Worm (Caenorhabditis elegans): ENCODE data around the gene pfd-4.

The pfd-4 gene

DNA sequence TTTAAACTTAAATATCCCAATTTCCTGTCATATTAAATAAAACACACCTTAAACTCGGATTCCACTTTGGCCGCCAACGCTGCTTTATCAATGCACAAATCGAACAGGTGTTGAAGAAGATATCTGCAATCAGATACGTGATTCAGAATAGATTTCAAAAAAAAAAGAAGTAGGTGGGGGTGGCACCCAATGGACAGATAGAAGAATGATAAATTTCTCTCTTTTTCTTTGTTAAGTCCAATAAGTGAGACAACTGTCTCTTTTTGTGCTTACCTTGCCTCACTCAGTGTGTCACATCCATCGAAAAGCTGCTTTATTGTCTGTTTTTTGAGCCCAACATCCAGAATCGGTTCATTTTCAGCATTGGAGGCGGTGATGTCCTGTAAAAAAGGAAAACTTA lies 35.8 kb downstream of the pfd-4 start:
- TF ChIP-seq daf-8 (GFP tag; IDR thresholded peaks at IDR 0.05) (no peak), arid-1 (GFP tag; conservative IDR thresholded peaks at IDR 0.05) (no peak), daf-16 (GFP tag; optimal IDR thresholded peaks at IDR 0.05) (no peak), daf-16 (tag; optimal IDR thresholded peaks at IDR 0.05) (no peak), aha-1 (tag) (peak; percentile 67), T20F7.1 (GFP tag; optimal IDR thresholded peaks at IDR 0.05) (no peak), madf-5 (GFP tag; IDR thresholded peaks at IDR 0.05) (no peak), dmd-8 (GFP tag; IDR thresholded peaks at IDR 0.05) (no peak), ceh-20 (GFP tag; IDR thresholded peaks at IDR 0.05) (no peak), zag-1 (tag; optimal IDR thresholded peaks at IDR 0.05) (no peak), ceh-44 (GFP tag; IDR thresholded peaks at IDR 0.05) (no peak), ZK337.2 (GFP tag; IDR thresholded peaks at IDR 0.05) (peak; percentile 60; the same call in 1 of the 2 replicates), ZK546.5 (tag; optimal IDR thresholded peaks at IDR 0.05) (no peak), nhr-42 (GFP tag; IDR thresholded peaks at IDR 0.05) (no peak), hlh-30 (tag; optimal IDR thresholded peaks at IDR 0.05; ENCODE audit: insufficient read depth) (no peak), nhr-11 (tag; optimal IDR thresholded peaks at IDR 0.05) (peak; percentile 61)

DNA sequence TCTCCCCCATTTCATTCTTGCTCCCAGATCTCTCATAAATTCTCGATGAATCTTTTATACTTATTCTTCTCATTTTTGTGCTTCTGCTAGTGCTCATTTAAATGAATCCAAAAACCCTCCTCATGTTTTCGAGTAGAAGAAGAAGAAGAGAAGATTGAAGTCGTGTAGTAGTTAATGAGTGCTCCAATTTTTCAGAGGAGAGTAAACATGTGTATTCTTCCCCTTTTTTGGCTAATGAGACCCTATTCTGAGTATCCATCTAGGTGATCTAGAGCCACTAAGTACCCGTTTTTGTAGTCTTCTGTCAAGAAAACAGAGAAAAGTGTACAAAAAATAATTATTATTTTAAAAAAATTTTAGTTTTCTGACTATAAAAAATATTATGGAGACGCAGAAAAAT lies 36.6 kb downstream of the pfd-4 start:
- no peak for TF ChIP-seq hmg-1.1 (GFP tag; IDR thresholded peaks at IDR 0.05)

ce11 chrIV:11352768-11353167 lies 37.8 kb downstream of the pfd-4 start:
- TF ChIP-seq set-16 (GFP tag; IDR thresholded peaks at IDR 0.05), result 0 out of 2 replicates have a peak, but pooled peaks have one; percentile 5
- TF ChIP-seq nhr-41 (GFP tag; IDR thresholded peaks at IDR 0.05), result no peak
- TF ChIP-seq hmg-1.1 (GFP tag; IDR thresholded peaks at IDR 0.05), result peak; percentile 24; the same call in 1 of the 2 replicates
- TF ChIP-seq ZK546.5 (tag; optimal IDR thresholded peaks at IDR 0.05), result no peak
- no peak for TF ChIP-seq lin-29 (GFP tag; IDR thresholded peaks at IDR 0.05)
- no peak for TF ChIP-seq ceh-28 (tag; optimal IDR thresholded peaks at IDR 0.05)
- TF ChIP-seq unc-62 (GFP tag; optimal IDR thresholded peaks at IDR 0.05 in 1 of 2), result peak in 1 of 2 experiments; percentile 98
- no peak for TF ChIP-seq unc-62 (tag; optimal IDR thresholded peaks at IDR 0.05)
- TF ChIP-seq fkh-10 (GFP tag; optimal IDR thresholded peaks at IDR 0.05), result no peak
- no peak for TF ChIP-seq snpc-1.2 (GFP tag; IDR thresholded peaks at IDR 0.05)
- TF ChIP-seq dve-1 (tag; optimal IDR thresholded peaks at IDR 0.05; ENCODE audit: insufficient read depth), result no peak
- TF ChIP-seq nhr-6 (tag; optimal IDR thresholded peaks at IDR 0.05), result no peak

- TF ChIP-seq nhr-11 (tag; optimal IDR thresholded peaks at IDR 0.05), result peak; percentile 25
- no peak for TF ChIP-seq cey-2 (tag; optimal IDR thresholded peaks at IDR 0.05; ENCODE audit: borderline replicate concordance, insufficient read depth)
- no peak for TF ChIP-seq egl-43 (GFP tag; IDR thresholded peaks at IDR 0.05)
- no peak for TF ChIP-seq lim-7 (GFP tag; IDR thresholded peaks at IDR 0.05)
- peak in 1 of 2 experiments; percentile 10 for TF ChIP-seq unc-62 (GFP tag; optimal IDR thresholded peaks at IDR 0.05 in 1 of 2)
- TF ChIP-seq unc-62 (tag; optimal IDR thresholded peaks at IDR 0.05), result no peak
- no peak for TF ChIP-seq F44E2.7 (GFP tag; IDR thresholded peaks at IDR 0.05)
- TF ChIP-seq ceh-32 (tag; optimal IDR thresholded peaks at IDR 0.05; ENCODE audit: poor library complexity), result no peak
- no peak for TF ChIP-seq snpc-4 (tag; optimal IDR thresholded peaks at IDR 0.05)
- peak; percentile 11 for TF ChIP-seq mep-1 (tag; optimal IDR thresholded peaks at IDR 0.05)
- TF ChIP-seq ceh-20 (GFP tag; IDR thresholded peaks at IDR 0.05), result peak; percentile 33; the same call in 1 of the 2 replicates
- peak in 1 of 2 experiments; percentile 42 for TF ChIP-seq daf-16 (GFP tag; optimal IDR thresholded peaks at IDR 0.05)
- no peak for TF ChIP-seq daf-16 (tag; optimal IDR thresholded peaks at IDR 0.05)
- TF ChIP-seq hlh-30 (tag; optimal IDR thresholded peaks at IDR 0.05; ENCODE audit: insufficient read depth), result peak; percentile 71
- TF ChIP-seq ctbp-1 (GFP tag; IDR thresholded peaks at IDR 0.05), result no peak
Observed at ce11 chrIV:11353946-11354458, 39.0 kb downstream of the pfd-4 start, which contains the start of gene T01G1.2. T01G1.2 (plus strand) TSS chrIV:11354408.

Measured in whole organism, L4 larva.